Worm (Caenorhabditis elegans) whole organism, L4 larva: ENCODE results near the gene athp-1.
A peak's percentile ranks its signal among the peaks of the same experiment; 100 is the strongest.

Experiments used
- ama-1 ChIP-seq: fragments of 150-350 bp; optimal IDR thresholded peaks from 2 replicates; lab custom pipeline; 2014; ENCODE audit warnings: inconsistent platforms, mixed read lengths
- ces-1 ChIP-seq: fragments of 150-350 bp; sonication (generic microtip); optimal IDR thresholded peaks from 4 replicates; lab custom pipeline; 2014; ENCODE audit warnings: missing biosample characterization, missing genetic modification reagents, missing genetic modification characterization
- lin-15B ChIP-seq: fragments of 150-350 bp; sonication (generic microtip); optimal IDR thresholded peaks from 3 replicates; lab custom pipeline; 2014; ENCODE audit warnings: missing biosample characterization, missing genetic modification characterization
- madf-9 ChIP-seq: fragments of 200-800 bp; sonication (Bioruptor generic); conservative IDR thresholded peaks from 2 replicates; pipeline ENCODE4 v1.3.6; 2022; ENCODE audit warnings: missing genetic modification reagents, missing genetic modification characterization, missing compliant biosample characterization
- mep-1 ChIP-seq: fragments of 150-350 bp; sonication (generic microtip); optimal IDR thresholded peaks from 3 replicates; lab custom pipeline; 2014; ENCODE audit warnings: missing biosample characterization, missing genetic modification characterization
- mes-2 ChIP-seq: sonication (generic microtip); optimal IDR thresholded peaks from 2 replicates; lab custom pipeline; 2016; ENCODE audit warnings: missing genotype, mild to moderate bottlenecking, missing genetic modification characterization, missing compliant biosample characterization; ENCODE audit not compliant: poor library complexity, severe bottlenecking
- nhr-237 ChIP-seq: sonication (generic microtip); optimal IDR thresholded peaks from 2 replicates; lab custom pipeline; 2017; ENCODE audit warnings: missing biosample characterization, missing genetic modification characterization
- nhr-28 ChIP-seq: fragments of 150-350 bp; optimal IDR thresholded peaks from 2 replicates; lab custom pipeline; 2014; ENCODE audit warnings: missing biosample characterization, missing genetic modification characterization
- nhr-6 ChIP-seq: fragments of 150-350 bp; optimal IDR thresholded peaks from 2 replicates; lab custom pipeline; 2014; ENCODE audit warnings: missing biosample characterization, missing genetic modification characterization
- pha-4 ChIP-seq, 2 experiments: fragments of 150-350 bp in 1 of 2; fragments of 200-800 bp in 1 of 2; sonication (Bioruptor generic) in 1 of 2; IDR thresholded peaks in 1 of 2; optimal IDR thresholded peaks in 1 of 2; 2 replicates each; pipeline versions ENCODE4 v1.3.6 to Lab custom; 2014 to 2022; ENCODE audit warnings: missing genetic modification characterization in 2 of 2, missing genetic modification reagents in 2 of 2, missing biosample characterization in 1 of 2, missing compliant biosample characterization in 1 of 2
- tag-97 ChIP-seq: fragments of 200-800 bp; sonication (Bioruptor generic); IDR thresholded peaks from 2 replicates; pipeline ENCODE4 v1.3.6; 2022; ENCODE audit warnings: missing genetic modification characterization, missing compliant biosample characterization
- zfp-3 ChIP-seq: fragments of 200-800 bp; sonication (Bioruptor generic); conservative IDR thresholded peaks from 2 replicates; pipeline ENCODE4 v1.3.6; 2022; ENCODE audit warnings: missing genetic modification reagents, missing genetic modification characterization, missing compliant biosample characterization
- ztf-11 ChIP-seq: fragments of 150-350 bp; optimal IDR thresholded peaks from 2 replicates; lab custom pipeline; 2014; ENCODE audit warnings: missing biosample characterization, missing genetic modification characterization

DNA sequence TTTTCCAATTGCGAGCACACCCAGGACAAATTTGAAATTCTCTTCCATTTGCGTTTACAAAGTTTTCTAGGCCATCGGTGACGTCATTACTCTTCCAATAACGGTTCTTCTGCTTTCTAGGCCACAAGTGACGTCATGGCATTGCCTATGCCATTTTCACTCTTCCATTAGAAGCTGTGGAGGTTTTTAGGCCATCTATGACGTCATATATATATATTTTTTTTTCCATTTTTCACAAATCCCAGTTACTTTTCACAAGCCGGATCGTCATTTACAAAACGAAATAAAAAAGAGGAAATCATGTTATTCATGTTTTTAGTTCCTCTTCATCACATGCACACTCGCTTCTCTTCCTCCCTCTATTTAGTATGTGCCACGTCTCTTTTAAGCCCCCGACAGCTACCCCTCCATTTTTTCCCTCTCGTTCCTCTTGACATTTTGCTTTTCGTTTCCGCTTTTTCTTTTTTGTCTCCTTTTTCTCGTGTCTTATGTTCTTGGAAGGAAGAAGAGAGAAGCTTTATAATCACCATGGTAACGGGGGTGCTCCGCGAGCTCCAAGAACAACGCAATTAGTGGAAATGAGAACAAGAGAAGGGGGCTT is 21.5 kb downstream of the athp-1 start:
- TF ChIP-seq mes-2 (peak; percentile 1), madf-9 (GFP tag; lab: Robert Waterston, UW) (no peak), nhr-6 (tag; lab: Kevin White, UChicago) (no peak), ztf-11 (tag; lab: Kevin White, UChicago) (no peak), zfp-3 (no peak), pha-4 (GFP tag; IDR thresholded peaks at IDR 0.05; lab: Robert Waterston, UW) (no peak), pha-4 (tag; optimal IDR thresholded peaks at IDR 0.05; lab: Kevin White, UChicago) (no peak), ces-1 (GFP tag; lab: Kevin White, UChicago) (no peak), mep-1 (peak; percentile 47), lin-15B (tag; lab: Kevin White, UChicago) (no peak), nhr-237 (tag; lab: Kevin White, UChicago) (no peak), ama-1 (lab: Kevin White, UChicago) (no peak), nhr-28 (tag; lab: Kevin White, UChicago) (no peak), tag-97 (GFP tag; lab: Robert Waterston, UW) (no peak)
